Fruit fly (Drosophila melanogaster) whole organism, wandering third instar larva: ENCODE measurements around the gene Or94a.
A peak's percentile ranks its signal among the peaks of the same experiment; 100 is the strongest.

ENCODE experiments used
- CrebA ChIP-seq: fragments of 200-800 bp; sonication (Bioruptor generic); optimal IDR thresholded peaks from 2 replicates; lab custom pipeline; 2016; ENCODE audit warnings: missing biosample characterization, mild to moderate bottlenecking, missing genetic modification characterization, borderline replicate concordance
- Dif ChIP-seq: fragments of 200-275, 200-300 bp; sonication (Bioruptor generic); optimal IDR thresholded peaks from 2 replicates; lab custom pipeline; 2018; ENCODE audit warnings: missing biosample characterization, missing genetic modification characterization; ENCODE audit not compliant: partially characterized antibody
- Mio ChIP-seq: sonication (Bioruptor generic); optimal IDR thresholded peaks from 2 replicates; lab custom pipeline; 2016; ENCODE audit warnings: missing biosample characterization, missing genetic modification characterization
- Myc ChIP-seq: fragments of >200 bp; optimal IDR thresholded peaks from 2 replicates; lab custom pipeline; 2017
- N ChIP-seq: fragments of >200 bp; optimal IDR thresholded peaks from 2 replicates; lab custom pipeline; 2018; ENCODE audit warnings: missing biosample characterization, missing external identifiers, missing genetic modification characterization
- Vsx2 ChIP-seq: fragments of 200-300, 225-300 bp; sonication (Bioruptor generic); optimal IDR thresholded peaks from 2 replicates; lab custom pipeline; 2018; ENCODE audit warnings: missing biosample characterization, missing genetic modification characterization; ENCODE audit not compliant: partially characterized antibody
- dl ChIP-seq, 2 experiments: fragments of 175-275, 200-275 bp in 1 of 2; fragments of 200-275 bp in 1 of 2; sonication (Bioruptor generic); optimal IDR thresholded peaks; lab custom pipeline; 2018; ENCODE audit warnings: mild to moderate bottlenecking in 2 of 2, missing biosample characterization in 2 of 2, missing genetic modification characterization in 2 of 2, moderate library complexity in 2 of 2; ENCODE audit not compliant: partially characterized antibody in 2 of 2, insufficient read depth in 1 of 2
- h ChIP-seq: fragments of 200-800 bp; sonication (Bioruptor generic); optimal IDR thresholded peaks from 3 replicates; lab custom pipeline; 2016; ENCODE audit warnings: missing biosample characterization, mild to moderate bottlenecking, missing genetic modification characterization
- lola ChIP-seq: fragments of >200 bp; optimal IDR thresholded peaks from 2 replicates; lab custom pipeline; 2017; ENCODE audit warnings: missing biosample characterization, missing genetic modification characterization
- pan ChIP-seq: fragments of >200 bp; optimal IDR thresholded peaks from 2 replicates; lab custom pipeline; 2017
- psq ChIP-seq: fragments of 200-800 bp; sonication (Bioruptor generic); optimal IDR thresholded peaks from 3 replicates; lab custom pipeline; 2017; ENCODE audit warnings: missing biosample characterization, mild to moderate bottlenecking, missing genetic modification characterization, moderate library complexity
- sage ChIP-seq: fragments of 200-800 bp; sonication (Bioruptor generic); optimal IDR thresholded peaks from 2 replicates; lab custom pipeline; 2016; ENCODE audit warnings: missing biosample characterization, mild to moderate bottlenecking, missing genetic modification characterization

DNA sequence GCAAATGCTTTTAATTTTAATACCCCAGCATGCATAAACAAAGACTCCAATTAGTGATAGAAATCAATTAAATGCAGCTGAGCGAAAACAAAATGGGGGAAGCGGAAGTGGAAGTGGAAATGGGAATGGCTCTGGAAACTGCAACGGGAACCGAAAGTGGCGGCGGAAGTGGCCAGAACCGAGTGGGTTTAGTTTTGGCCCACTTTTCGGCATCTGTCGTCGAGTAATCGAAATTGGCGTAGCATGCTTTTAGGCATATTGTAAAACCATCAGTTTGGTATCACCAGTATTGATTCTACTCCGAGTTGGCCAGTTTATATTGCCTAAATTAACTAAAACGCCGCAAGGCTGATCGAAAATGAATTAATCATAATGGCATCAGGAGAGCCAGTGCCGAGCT lies 17.1 kb downstream of the Or94a start:
- TF ChIP-seq h (GFP tag; lab: Kevin White, UChicago) = no peak
- TF ChIP-seq sage (GFP tag; lab: Kevin White, UChicago) = no peak
- no peak for TF ChIP-seq pan
- no peak for TF ChIP-seq lola (GFP tag; lab: Kevin White, UChicago)
- peak; percentile 54 for TF ChIP-seq N (GFP tag; lab: Kevin White, UChicago)
- no peak for TF ChIP-seq Vsx2
- no peak for TF ChIP-seq Mio (GFP tag; lab: Kevin White, UChicago)
- TF ChIP-seq psq (GFP tag; lab: Kevin White, UChicago) = no peak
- no peak for TF ChIP-seq CrebA
- no peak for TF ChIP-seq Dif (GFP tag; lab: Kevin White, UChicago)
- TF ChIP-seq dl (GFP tag; optimal IDR thresholded peaks at IDR 0.05; lab: Kevin White, UChicago; ENCODE audit: insufficient read depth in 1 of 2, partially characterized antibody in 2 of 2) = no peak
- peak; percentile 18 for TF ChIP-seq Myc (lab: Kevin White, UChicago)
